Fruit fly (Drosophila melanogaster): ENCODE data around the gene CG31668.

CG31668 gene

dm6 chr2L:2206066-2206465 lies at the start of gene CG31668:
CG31668 (minus strand) TSS chr2L:2206166.
- TF ChIP-seq Hr78 (GFP tag; optimal IDR thresholded peaks at IDR 0.05) (no peak), OdsH (GFP tag; optimal IDR thresholded peaks at IDR 0.05) (no peak), sage (GFP tag; optimal IDR thresholded peaks at IDR 0.05) (no peak), ey (GFP tag; optimal IDR thresholded peaks at IDR 0.05) (no peak), dl (GFP tag; optimal IDR thresholded peaks at IDR 0.05; ENCODE audit: insufficient read depth in 1 of 2, partially characterized antibody in 2 of 2) (no peak), h (GFP tag; optimal IDR thresholded peaks at IDR 0.05) (no peak), rgr (GFP tag; optimal IDR thresholded peaks at IDR 0.05) (no peak), foxo (GFP tag; optimal IDR thresholded peaks at IDR 0.05) (no peak), CrebA (GFP tag; optimal IDR thresholded peaks at IDR 0.05; ENCODE audit: borderline replicate concordance) (no peak), CG9705 (GFP tag; optimal IDR thresholded peaks at IDR 0.05) (no peak), tai (GFP tag; optimal IDR thresholded peaks at IDR 0.05) (no peak), Hr83 (GFP tag; optimal IDR thresholded peaks at IDR 0.05; ENCODE audit: poor library complexity, severe bottlenecking) (no peak), woc (GFP tag; optimal IDR thresholded peaks at IDR 0.05) (no peak), Mio (GFP tag; optimal IDR thresholded peaks at IDR 0.05) (no peak), Rel (GFP tag; optimal IDR thresholded peaks at IDR 0.05) (no peak), Rel (tag; optimal IDR thresholded peaks at IDR 0.05) (no peak), brk (GFP tag; optimal IDR thresholded peaks at IDR 0.05) (no peak), psq (GFP tag; optimal IDR thresholded peaks at IDR 0.05) (no peak), dsf (GFP tag; optimal IDR thresholded peaks at IDR 0.05; ENCODE audit: borderline replicate concordance) (no peak), lola (GFP tag; optimal IDR thresholded peaks at IDR 0.05) (no peak), pan (optimal IDR thresholded peaks at IDR 0.05) (no peak)

dm6 chr2L:2254950-2255349 lies 49.0 kb upstream of the CG31668 start, which contains the start of gene Send1:
Send1 (minus strand) TSS chr2L:2255050.
- no peak for TF ChIP-seq br (GFP tag; optimal IDR thresholded peaks at IDR 0.05)
- no peak for TF ChIP-seq woc (GFP tag; optimal IDR thresholded peaks at IDR 0.05)
- no peak for TF ChIP-seq brk (GFP tag; optimal IDR thresholded peaks at IDR 0.05)
- TF ChIP-seq HLH106 (tag; optimal IDR thresholded peaks at IDR 0.05), result no peak
- TF ChIP-seq foxo (GFP tag; optimal IDR thresholded peaks at IDR 0.05), result no peak
- no peak for TF ChIP-seq Vsx2 (GFP tag; optimal IDR thresholded peaks at IDR 0.05; ENCODE audit: partially characterized antibody)
- no peak for TF ChIP-seq sv (GFP tag; optimal IDR thresholded peaks at IDR 0.05)
- no peak for TF ChIP-seq pan (optimal IDR thresholded peaks at IDR 0.05)

dm6 chr2L:2252745-2253144 lies 46.8 kb upstream of the CG31668 start, which contains the start of gene CG17234:
CG17234 (plus strand) TSS chr2L:2253045.
- TF ChIP-seq foxo (GFP tag; optimal IDR thresholded peaks at IDR 0.05) (no peak), dl (GFP tag; optimal IDR thresholded peaks at IDR 0.05; ENCODE audit: insufficient read depth in 1 of 2, partially characterized antibody in 2 of 2) (no peak), lola (GFP tag; optimal IDR thresholded peaks at IDR 0.05) (no peak), br (GFP tag; optimal IDR thresholded peaks at IDR 0.05) (no peak), OdsH (GFP tag; optimal IDR thresholded peaks at IDR 0.05) (no peak), Rel (GFP tag; optimal IDR thresholded peaks at IDR 0.05) (no peak), Rel (tag; optimal IDR thresholded peaks at IDR 0.05) (no peak), Hr83 (GFP tag; optimal IDR thresholded peaks at IDR 0.05; ENCODE audit: poor library complexity, severe bottlenecking) (no peak), usp (GFP tag; optimal IDR thresholded peaks at IDR 0.05) (no peak), HLH106 (tag; optimal IDR thresholded peaks at IDR 0.05) (no peak), Sp1 (GFP tag; optimal IDR thresholded peaks at IDR 0.05) (no peak), CrebA (GFP tag; optimal IDR thresholded peaks at IDR 0.05; ENCODE audit: borderline replicate concordance) (no peak), Myc (optimal IDR thresholded peaks at IDR 0.05) (no peak), ey (GFP tag; optimal IDR thresholded peaks at IDR 0.05) (no peak), Dfd (GFP tag; optimal IDR thresholded peaks at IDR 0.05) (no peak), Hr78 (GFP tag; optimal IDR thresholded peaks at IDR 0.05) (no peak), brk (GFP tag; optimal IDR thresholded peaks at IDR 0.05) (no peak), N (GFP tag; optimal IDR thresholded peaks at IDR 0.05) (no peak), fru (GFP tag; optimal IDR thresholded peaks at IDR 0.05) (no peak)

- no peak for TF ChIP-seq jim (GFP tag; optimal IDR thresholded peaks at IDR 0.05)
- TF ChIP-seq Vsx2 (GFP tag; optimal IDR thresholded peaks at IDR 0.05; ENCODE audit: partially characterized antibody), result no peak
- TF ChIP-seq foxo (GFP tag; optimal IDR thresholded peaks at IDR 0.05), result no peak
Observed at dm6 chr2L:2252241-2252640, 46.3 kb upstream of the CG31668 start, which contains the start of gene CG17239. CG17239 (minus strand) TSS chr2L:2252341.

- no peak for TF ChIP-seq CrebA (GFP tag; optimal IDR thresholded peaks at IDR 0.05; ENCODE audit: borderline replicate concordance)
- TF ChIP-seq Abd-B (GFP tag; optimal IDR thresholded peaks at IDR 0.05), result no peak
- no peak for TF ChIP-seq usp (GFP tag; optimal IDR thresholded peaks at IDR 0.05)
- TF ChIP-seq woc (GFP tag; optimal IDR thresholded peaks at IDR 0.05), result no peak
- no peak for TF ChIP-seq Dfd (GFP tag; optimal IDR thresholded peaks at IDR 0.05)
- TF ChIP-seq Myc (optimal IDR thresholded peaks at IDR 0.05), result no peak
- no peak for TF ChIP-seq Jra (GFP tag; optimal IDR thresholded peaks at IDR 0.05)
- TF ChIP-seq HLH106 (tag; optimal IDR thresholded peaks at IDR 0.05), result no peak
- TF ChIP-seq Sp1 (GFP tag; optimal IDR thresholded peaks at IDR 0.05), result no peak
- no peak for TF ChIP-seq sage (GFP tag; optimal IDR thresholded peaks at IDR 0.05)
- TF ChIP-seq h (GFP tag; optimal IDR thresholded peaks at IDR 0.05), result no peak
- no peak for TF ChIP-seq foxo (GFP tag; optimal IDR thresholded peaks at IDR 0.05)
- TF ChIP-seq Dif (GFP tag; optimal IDR thresholded peaks at IDR 0.05; ENCODE audit: partially characterized antibody), result no peak
- TF ChIP-seq brk (GFP tag; optimal IDR thresholded peaks at IDR 0.05), result no peak
- TF ChIP-seq Vsx2 (GFP tag; optimal IDR thresholded peaks at IDR 0.05; ENCODE audit: partially characterized antibody), result no peak
- no peak for TF ChIP-seq rgr (GFP tag; optimal IDR thresholded peaks at IDR 0.05)
Observed at dm6 chr2L:2251175-2251574, 45.2 kb upstream of the CG31668 start, which contains the start of gene Ser12. Ser12 (minus strand) TSS chr2L:2251275.

All from whole organism, wandering third instar larva.